Fruit fly (Drosophila melanogaster) whole organism, embryonic: ENCODE data around the gene CG11882.

ENCODE experiments used
- Ada2b ChIP-seq: fragments of 200-800 bp; sonication (Bioruptor generic); IDR thresholded peaks from 2 replicates; pipeline ENCODE4 v1.3.6; 2022; ENCODE audit warnings: missing biosample characterization, missing genetic modification characterization
- BtbVII ChIP-seq: fragments of 200-800 bp; sonication (Bioruptor generic); optimal IDR thresholded peaks from 3 replicates; lab custom pipeline; 2017; ENCODE audit warnings: missing biosample characterization, mild to moderate bottlenecking, missing genetic modification characterization
- CG10274 ChIP-seq: fragments of 200-800 bp; sonication (Bioruptor generic); optimal IDR thresholded peaks from 3 replicates; lab custom pipeline; 2017; ENCODE audit warnings: missing biosample characterization, mild to moderate bottlenecking, missing genetic modification characterization
- CG10462 ChIP-seq: fragments of 200-800 bp; sonication (Bioruptor generic); optimal IDR thresholded peaks from 2 replicates; lab custom pipeline; 2016; ENCODE audit warnings: missing biosample characterization, missing genetic modification characterization
- CG11560 ChIP-seq: fragments of 200-800 bp; sonication (Bioruptor generic); IDR thresholded peaks from 3 replicates; pipeline ENCODE4 v1.3.6; 2022; ENCODE audit warnings: missing biosample characterization, missing genetic modification characterization
- CG1233 ChIP-seq: fragments of 200-800 bp; sonication (Bioruptor generic); optimal IDR thresholded peaks from 4 replicates; lab custom pipeline; 2018; ENCODE audit warnings: missing biosample characterization, mild to moderate bottlenecking, missing genetic modification characterization
- CG14441 ChIP-seq: fragments of 200-800 bp; sonication (Bioruptor generic); IDR thresholded peaks from 2 replicates; pipeline ENCODE4 v1.3.6; 2022; ENCODE audit warnings: missing biosample characterization, missing genetic modification characterization
- CG1529 ChIP-seq: fragments of 200-800 bp; sonication (Bioruptor generic); optimal IDR thresholded peaks from 3 replicates; lab custom pipeline; 2018; ENCODE audit warnings: missing biosample characterization, missing genetic modification characterization
- CG1647 ChIP-seq: fragments of 200-800 bp; sonication (Bioruptor generic); optimal IDR thresholded peaks from 3 replicates; lab custom pipeline; 2016; ENCODE audit warnings: missing biosample characterization, missing genetic modification characterization
- CG16863 ChIP-seq: fragments of 200-800 bp; sonication (Bioruptor generic); optimal IDR thresholded peaks from 3 replicates; lab custom pipeline; 2016; ENCODE audit warnings: missing biosample characterization, missing genetic modification characterization
- CG17612 ChIP-seq: fragments of 200-800 bp; sonication (Bioruptor generic); IDR thresholded peaks from 2 replicates; pipeline ENCODE4 v1.3.6; 2022; ENCODE audit warnings: missing biosample characterization, missing genetic modification characterization
- CG17912 ChIP-seq: fragments of 200-800 bp; sonication (Bioruptor generic); optimal IDR thresholded peaks from 2 replicates; lab custom pipeline; 2018; ENCODE audit warnings: missing biosample characterization, mild to moderate bottlenecking, missing genetic modification characterization
- CG18011 ChIP-seq: fragments of 200-800 bp; sonication (Bioruptor generic); optimal IDR thresholded peaks from 2 replicates; lab custom pipeline; 2017; ENCODE audit warnings: missing biosample characterization, missing genetic modification characterization, mild to moderate bottlenecking, moderate library complexity, missing genotype
- CG18764 ChIP-seq: fragments of 200-800 bp; sonication (Bioruptor generic); optimal IDR thresholded peaks from 3 replicates; lab custom pipeline; 2016; ENCODE audit warnings: missing biosample characterization, missing genetic modification characterization
- CG2129 ChIP-seq: fragments of 200-800 bp; sonication (Bioruptor generic); IDR thresholded peaks from 2 replicates; pipeline ENCODE4 v1.3.6; 2022; ENCODE audit warnings: missing biosample characterization, missing genetic modification characterization; ENCODE audit not compliant: partially characterized antibody
- CG2712 ChIP-seq: fragments of 200-800 bp; optimal IDR thresholded peaks from 3 replicates; lab custom pipeline; 2019; ENCODE audit warnings: missing biosample characterization, mild to moderate bottlenecking, missing genetic modification characterization, moderate library complexity
- CG3847 ChIP-seq: fragments of 200-800 bp; sonication (Bioruptor generic); IDR thresholded peaks from 2 replicates; pipeline ENCODE4 v1.3.6; 2022; ENCODE audit warnings: missing biosample characterization, missing genetic modification characterization
- CG6791 ChIP-seq: fragments of 200-800 bp; sonication (Bioruptor generic); IDR thresholded peaks from 3 replicates; pipeline ENCODE4 v1.3.6; 2022; ENCODE audit warnings: missing biosample characterization, missing genetic modification characterization; ENCODE audit not compliant: partially characterized antibody
- CG7271 ChIP-seq: fragments of 200-800 bp; sonication (Bioruptor generic); optimal IDR thresholded peaks from 2 replicates; lab custom pipeline; 2018; ENCODE audit warnings: missing biosample characterization, mild to moderate bottlenecking, missing genetic modification characterization, moderate library complexity
- CG7556 ChIP-seq: fragments of 200-800 bp; sonication (Bioruptor generic); optimal IDR thresholded peaks from 2 replicates; lab custom pipeline; 2017; ENCODE audit warnings: missing biosample characterization, mild to moderate bottlenecking, missing genetic modification characterization
- CG8924 ChIP-seq: fragments of 200-800 bp; optimal IDR thresholded peaks from 3 replicates; lab custom pipeline; 2019; ENCODE audit warnings: missing biosample characterization, mild to moderate bottlenecking, missing genetic modification characterization, moderate library complexity
- CG8944 ChIP-seq: fragments of 200-800 bp; sonication (Bioruptor generic); optimal IDR thresholded peaks from 3 replicates; lab custom pipeline; 2016; ENCODE audit warnings: missing biosample characterization, missing genetic modification characterization
- Chrac-16 ChIP-seq: fragments of 200-800 bp; sonication (Bioruptor generic); optimal IDR thresholded peaks from 3 replicates; lab custom pipeline; 2016; ENCODE audit warnings: missing biosample characterization, missing genetic modification characterization
- Deaf1 ChIP-seq: fragments of 200-800 bp; optimal IDR thresholded peaks from 3 replicates; lab custom pipeline; 2019; ENCODE audit warnings: missing biosample characterization, mild to moderate bottlenecking, missing genetic modification characterization, moderate library complexity
- Dek ChIP-seq: fragments of 200-800 bp; sonication (Bioruptor generic); optimal IDR thresholded peaks from 3 replicates; lab custom pipeline; 2019; ENCODE audit warnings: missing biosample characterization, mild to moderate bottlenecking, missing genetic modification characterization, moderate library complexity
- Kr ChIP-seq: fragments of 200-800 bp; sonication (Bioruptor generic); optimal IDR thresholded peaks from 2 replicates; lab custom pipeline; 2017; ENCODE audit warnings: missing biosample characterization, mild to moderate bottlenecking, missing genetic modification characterization
- Opbp ChIP-seq: fragments of 200-800 bp; sonication (Bioruptor generic); IDR thresholded peaks from 3 replicates; pipeline ENCODE4 v1.3.6; 2022; ENCODE audit warnings: missing biosample characterization, missing genetic modification characterization; ENCODE audit not compliant: partially characterized antibody
- Sin3A ChIP-seq: fragments of >200 bp; optimal IDR thresholded peaks from 2 replicates; lab custom pipeline; 2018
- ab ChIP-seq: fragments of 200-800 bp; sonication (Bioruptor generic); optimal IDR thresholded peaks from 2 replicates; lab custom pipeline; 2016; ENCODE audit warnings: missing biosample characterization, missing genetic modification characterization
- aop ChIP-seq: fragments of 200-800 bp; sonication (Bioruptor generic); IDR thresholded peaks from 2 replicates; pipeline ENCODE4 v1.3.6; 2022; ENCODE audit warnings: missing biosample characterization, missing genetic modification characterization
- az2 ChIP-seq: fragments of 200-800 bp; sonication (Bioruptor generic); optimal IDR thresholded peaks from 3 replicates; lab custom pipeline; 2016; ENCODE audit warnings: missing biosample characterization, missing genetic modification characterization
- bcd ChIP-seq: fragments of 200-800 bp; sonication (Bioruptor generic); optimal IDR thresholded peaks from 2 replicates; lab custom pipeline; 2017; ENCODE audit warnings: missing biosample characterization, mild to moderate bottlenecking, missing genetic modification characterization
- bigmax ChIP-seq: fragments of 200-800 bp; sonication (Bioruptor generic); optimal IDR thresholded peaks from 2 replicates; lab custom pipeline; 2018; ENCODE audit warnings: missing biosample characterization, mild to moderate bottlenecking, missing genetic modification characterization
- btn ChIP-seq: fragments of 200-800 bp; sonication (Bioruptor generic); optimal IDR thresholded peaks from 2 replicates; lab custom pipeline; 2016; ENCODE audit warnings: missing biosample characterization, missing genetic modification characterization
- exex ChIP-seq: fragments of 200-800 bp; sonication (Bioruptor generic); optimal IDR thresholded peaks from 4 replicates; lab custom pipeline; 2018; ENCODE audit warnings: missing biosample characterization, mild to moderate bottlenecking, missing genetic modification characterization, moderate library complexity
- fu2 ChIP-seq: fragments of 200-800 bp; sonication (Bioruptor generic); optimal IDR thresholded peaks from 2 replicates; lab custom pipeline; 2016; ENCODE audit warnings: missing biosample characterization, missing genetic modification characterization
- gce ChIP-seq: fragments of 200-800 bp; sonication (Bioruptor generic); IDR thresholded peaks from 3 replicates; pipeline ENCODE4 v1.3.6; 2022; ENCODE audit warnings: missing biosample characterization, missing genetic modification characterization
- hb ChIP-seq: fragments of 200-800 bp; sonication (Bioruptor generic); IDR thresholded peaks from 3 replicates; pipeline ENCODE4 v1.3.6; 2022; ENCODE audit warnings: missing biosample characterization, missing genetic modification characterization; ENCODE audit not compliant: partially characterized antibody
- hkb ChIP-seq, 2 experiments: fragments of 200-800 bp in 1 of 2; fragments of >200 bp in 1 of 2; sonication (Bioruptor generic) in 1 of 2; IDR thresholded peaks in 1 of 2; optimal IDR thresholded peaks in 1 of 2; 2 replicates each; pipeline versions ENCODE4 v1.3.6 to Lab custom; 2017 to 2022; ENCODE audit warnings: missing biosample characterization in 1 of 2, missing genetic modification characterization in 1 of 2
- jigr1 ChIP-seq: fragments of 200-800 bp; sonication (Bioruptor generic); IDR thresholded peaks from 3 replicates; pipeline ENCODE4 v1.3.6; 2022; ENCODE audit warnings: missing biosample characterization, missing genetic modification characterization
- lbe ChIP-seq: fragments of 200-800 bp; sonication (Bioruptor generic); optimal IDR thresholded peaks from 2 replicates; lab custom pipeline; 2016; ENCODE audit warnings: missing biosample characterization, mild to moderate bottlenecking, missing genetic modification characterization
- lilli ChIP-seq: fragments of 200-800 bp; sonication (Bioruptor generic); optimal IDR thresholded peaks from 3 replicates; lab custom pipeline; 2016; ENCODE audit warnings: missing biosample characterization, missing genetic modification characterization
- nerfin-1 ChIP-seq: fragments of 200-800 bp; sonication (Bioruptor generic); optimal IDR thresholded peaks from 3 replicates; lab custom pipeline; 2019; ENCODE audit warnings: missing biosample characterization, mild to moderate bottlenecking, missing genetic modification characterization, moderate library complexity
- nom ChIP-seq: fragments of 200-800 bp; sonication (Bioruptor generic); optimal IDR thresholded peaks from 2 replicates; lab custom pipeline; 2017; ENCODE audit warnings: missing biosample characterization, missing genetic modification characterization, mild to moderate bottlenecking, moderate library complexity, missing genetic modification reagents
- p53 ChIP-seq: fragments of 200-800 bp; sonication (Bioruptor generic); optimal IDR thresholded peaks from 2 replicates; lab custom pipeline; 2016; ENCODE audit warnings: missing biosample characterization, missing genetic modification characterization
- pnt ChIP-seq: fragments of 200-800 bp; sonication (Bioruptor generic); optimal IDR thresholded peaks from 3 replicates; lab custom pipeline; 2016; ENCODE audit warnings: missing biosample characterization, missing genetic modification characterization
- sc ChIP-seq, 3 experiments: fragments of >200 bp in 2 of 3; fragments of 200-800 bp in 1 of 3; sonication (Bioruptor generic) in 1 of 3; optimal IDR thresholded peaks; 2 replicates in 2 of 3; 3 replicates in 1 of 3; lab custom pipeline; 2017; ENCODE audit warnings: mild to moderate bottlenecking in 1 of 3, missing biosample characterization in 1 of 3, missing genetic modification characterization in 1 of 3, missing genetic modification reagents in 1 of 3
- sima ChIP-seq: fragments of 200-800 bp; sonication (Bioruptor generic); optimal IDR thresholded peaks from 2 replicates; lab custom pipeline; 2016; ENCODE audit warnings: missing biosample characterization, missing genetic modification characterization
- sug ChIP-seq: fragments of 200-800 bp; optimal IDR thresholded peaks from 2 replicates; lab custom pipeline; 2019; ENCODE audit warnings: missing biosample characterization, mild to moderate bottlenecking, missing genetic modification characterization, moderate library complexity
- tin ChIP-seq: fragments of 200-800 bp; sonication (Bioruptor generic); optimal IDR thresholded peaks from 3 replicates; lab custom pipeline; 2016; ENCODE audit warnings: missing biosample characterization, missing genetic modification characterization

Gene CG11882

dm6 chr3R:29153197-29153644 lies 5.2 kb upstream of the CG11882 start, which contains the start of the genes Slbp and Rpn2 (continued):
- TF ChIP-seq lilli (GFP tag; lab: Kevin White, UChicago) (peak; percentile 70), CG17612 (no peak), hkb (optimal IDR thresholded peaks at IDR 0.05; lab: Kevin White, UChicago) (peak; percentile 82), hkb (GFP tag; IDR thresholded peaks at IDR 0.05; lab: Robert Waterston, UW) (no peak; the same call in 1 of the 2 replicates), CG2129 (GFP tag; lab: Robert Waterston, UW) (peak; percentile 93), CG1529 (GFP tag; lab: Kevin White, UChicago) (no peak), btn (GFP tag; lab: Kevin White, UChicago) (no peak), BtbVII (no peak), CG6791 (peak; percentile 92), CG8944 (GFP tag; lab: Kevin White, UChicago) (peak; percentile 7), lbe (peak; percentile 74), fu2 (GFP tag; lab: Kevin White, UChicago) (peak; percentile 26), Deaf1 (tag; lab: Kevin White, UChicago) (peak; percentile 36), Sin3A (lab: Kevin White, UChicago) (peak; percentile 98), CG11560 (no peak), ab (GFP tag; lab: Kevin White, UChicago) (no peak), Dek (no peak), az2 (GFP tag; lab: Kevin White, UChicago) (peak; percentile 5), CG1647 (GFP tag; lab: Kevin White, UChicago) (peak; percentile 41), bigmax (GFP tag; lab: Kevin White, UChicago) (no peak), CG17912 (GFP tag; lab: Kevin White, UChicago) (no peak), hb (peak; percentile 82; the same call in 2 of the 3 replicates), CG3847 (GFP tag; lab: Robert Waterston, UW) (peak; percentile 80), gce (no peak), CG18764 (GFP tag; lab: Kevin White, UChicago) (peak; percentile 9), nerfin-1 (tag; lab: Kevin White, UChicago) (peak; percentile 29), pnt (GFP tag; lab: Kevin White, UChicago) (no peak), CG16863 (peak; percentile 33), CG7556 (GFP tag; lab: Kevin White, UChicago) (peak; percentile 7), nom (GFP tag; lab: Kevin White, UChicago) (peak; percentile 11), CG10462 (GFP tag; lab: Kevin White, UChicago) (no peak), tin (GFP tag; lab: Kevin White, UChicago) (peak; percentile 20), CG14441 (GFP tag; lab: Robert Waterston, UW) (no peak), CG7271 (peak; percentile 20), Kr (no peak), sima (no peak), Chrac-16 (GFP tag; lab: Kevin White, UChicago) (peak; percentile 10), Ada2b (GFP tag; lab: Robert Waterston, UW) (no peak), CG1233 (GFP tag; lab: Kevin White, UChicago) (no peak), CG8924 (tag; lab: Kevin White, UChicago) (peak; percentile 49), CG10274 (no peak), bcd (peak; percentile 28), p53 (GFP tag; lab: Kevin White, UChicago) (peak; percentile 49), Opbp (GFP tag; lab: Robert Waterston, UW) (peak; percentile 88), jigr1 (GFP tag; lab: Robert Waterston, UW) (no peak), sug (tag; lab: Kevin White, UChicago) (peak; percentile 42), CG2712 (tag; lab: Kevin White, UChicago) (peak; percentile 55), sc (optimal IDR thresholded peaks at IDR 0.05; lab: Kevin White, UChicago) (no peak), sc (GFP tag; optimal IDR thresholded peaks at IDR 0.05; lab: Kevin White, UChicago) (no peak), exex (tag; lab: Kevin White, UChicago) (peak; percentile 30), CG18011 (peak; percentile 30), aop (GFP tag; lab: Robert Waterston, UW) (no peak)
